Fruit fly (Drosophila melanogaster) whole organism, embryonic: Measurements from ENCODE around the gene Cip4.

Experiments
- BtbVII ChIP-seq: fragments of 200-800 bp; sonication (Bioruptor generic); optimal IDR thresholded peaks from 3 replicates; lab custom pipeline; 2017; ENCODE audit warnings: missing biosample characterization, mild to moderate bottlenecking, missing genetic modification characterization
- CG13296 ChIP-seq: fragments of 200-800 bp; sonication (Bioruptor generic); optimal IDR thresholded peaks from 3 replicates; lab custom pipeline; 2018; ENCODE audit warnings: missing biosample characterization, mild to moderate bottlenecking, missing genetic modification characterization
- CG13775 ChIP-seq: fragments of 200-800 bp; sonication (Bioruptor generic); optimal IDR thresholded peaks from 3 replicates; lab custom pipeline; 2017; ENCODE audit warnings: missing biosample characterization, mild to moderate bottlenecking, missing genetic modification characterization
- CG18619 ChIP-seq: fragments of 200-800 bp; sonication (Bioruptor generic); optimal IDR thresholded peaks from 3 replicates; lab custom pipeline; 2017; ENCODE audit warnings: missing biosample characterization, mild to moderate bottlenecking, missing genetic modification characterization
- CG4328 ChIP-seq: fragments of 200-800 bp; sonication (Bioruptor generic); optimal IDR thresholded peaks from 3 replicates; lab custom pipeline; 2017; ENCODE audit warnings: missing biosample characterization, missing genetic modification reagents, missing genetic modification characterization
- CTCF ChIP-seq: fragments of 200-800 bp; sonication (Bioruptor generic); optimal IDR thresholded peaks from 2 replicates; lab custom pipeline; 2017; ENCODE audit warnings: missing biosample characterization, mild to moderate bottlenecking, missing genetic modification characterization, moderate library complexity
- CrebB ChIP-seq: fragments of 200-800 bp; sonication (Bioruptor generic); optimal IDR thresholded peaks from 3 replicates; lab custom pipeline; 2018; ENCODE audit warnings: missing biosample characterization, mild to moderate bottlenecking, missing genetic modification characterization
- Dad ChIP-seq: fragments of 200-800 bp; sonication (Bioruptor generic); optimal IDR thresholded peaks from 3 replicates; lab custom pipeline; 2016; ENCODE audit warnings: missing biosample characterization, missing genetic modification characterization
- Dbx ChIP-seq: fragments of 200-800 bp; sonication (Bioruptor generic); IDR thresholded peaks from 3 replicates; pipeline ENCODE4 v1.3.6; 2022; ENCODE audit warnings: missing biosample characterization, missing genetic modification characterization
- dpn ChIP-seq, 2 experiments: fragments of 200-800 bp; sonication (Bioruptor generic); optimal IDR thresholded peaks; 3 replicates each; lab custom pipeline; 2016; ENCODE audit warnings: missing biosample characterization in 2 of 2, missing genetic modification characterization in 2 of 2
- seq ChIP-seq: fragments of 200-800 bp; sonication (Bioruptor generic); IDR thresholded peaks from 2 replicates; pipeline ENCODE4 v1.3.6; 2022; ENCODE audit warnings: missing biosample characterization, missing genetic modification characterization
- sisA ChIP-seq: fragments of 200-800 bp; sonication (Bioruptor generic); IDR thresholded peaks from 2 replicates; pipeline ENCODE4 v1.3.6; 2022; ENCODE audit warnings: missing biosample characterization, missing genetic modification characterization

- TF ChIP-seq CG4328 (GFP tag; lab: Kevin White, UChicago) (no peak), BtbVII (GFP tag; lab: Kevin White, UChicago) (no peak), CTCF (GFP tag; lab: Kevin White, UChicago) (no peak), sisA (GFP tag; lab: Robert Waterston, UW) (no peak), CrebB (tag; lab: Kevin White, UChicago) (no peak), seq (GFP tag; lab: Robert Waterston, UW) (no peak), Dad (GFP tag; lab: Kevin White, UChicago) (no peak), dpn (GFP tag; optimal IDR thresholded peaks at IDR 0.05; lab: Kevin White, UChicago) (no peak), CG13775 (GFP tag; lab: Kevin White, UChicago) (no peak), CG18619 (GFP tag; lab: Kevin White, UChicago) (no peak), Dbx (GFP tag; lab: Robert Waterston, UW) (no peak), CG13296 (no peak)
These were observed 67.1 kb downstream of the Cip4 start for dm6 chr3L:4296760-4297159.
